Worm (Caenorhabditis elegans): Measurements from ENCODE around the gene trxr-2.
A peak's percentile ranks its signal among the peaks of the same experiment; 100 is the strongest.

DNA sequence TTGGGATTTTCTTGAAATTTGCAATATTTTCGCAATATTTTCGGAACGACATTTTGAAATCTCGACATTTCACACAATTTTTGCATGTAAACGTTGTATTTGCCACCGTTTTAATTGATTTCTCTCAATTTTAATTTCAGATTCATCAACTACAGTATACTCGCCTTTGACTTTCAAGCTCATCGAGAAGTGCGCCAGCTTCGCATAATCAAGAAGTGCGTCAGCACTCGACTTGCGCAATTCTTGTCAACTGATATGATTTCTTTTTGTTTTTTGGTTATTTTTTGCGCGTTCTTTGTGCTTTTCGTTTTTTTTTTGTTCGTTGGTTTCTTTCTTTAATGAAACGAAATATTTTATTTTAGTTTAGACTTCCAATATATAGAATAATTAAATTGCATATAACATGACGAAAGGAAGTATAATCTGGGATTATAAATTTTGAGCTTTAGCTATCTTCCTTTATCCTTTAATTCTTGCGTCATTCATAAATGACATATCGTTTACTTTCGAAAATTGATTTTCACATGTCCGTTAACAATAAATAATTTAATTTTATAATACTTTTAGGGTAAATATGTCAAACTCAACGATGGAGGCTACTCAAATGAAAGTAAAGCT lies 26.3 kb upstream of the trxr-2 start, which contains the start of gene famh-136:
- no peak for TF ChIP-seq nhr-11 (tag; optimal IDR thresholded peaks at IDR 0.05)
- no peak for TF ChIP-seq odd-2 (tag; optimal IDR thresholded peaks at IDR 0.05)
- TF ChIP-seq pha-4 (tag; optimal IDR thresholded peaks at IDR 0.05): no peak
- TF ChIP-seq ceh-45 (GFP tag; IDR thresholded peaks at IDR 0.05): 0 out of 2 replicates have a peak, but pooled peaks have one; percentile 31
- TF ChIP-seq ceh-9 (tag; optimal IDR thresholded peaks at IDR 0.05): no peak
